Fruit fly (Drosophila melanogaster) whole organism, embryonic: Measurements from ENCODE around the gene CG9288.

Source experiments
- C15 ChIP-seq: fragments of 200-800 bp; sonication (Bioruptor generic); IDR thresholded peaks from 3 replicates; pipeline ENCODE4 v1.3.6; 2022; ENCODE audit warnings: missing biosample characterization, missing genetic modification characterization
- CG10267 ChIP-seq: fragments of 200-800 bp; sonication (Bioruptor generic); optimal IDR thresholded peaks from 2 replicates; lab custom pipeline; 2018; ENCODE audit warnings: missing biosample characterization, mild to moderate bottlenecking, missing genetic modification characterization, moderate library complexity
- CG11695 ChIP-seq: fragments of 200-800 bp; sonication (Bioruptor generic); IDR thresholded peaks from 3 replicates; pipeline ENCODE4 v1.3.6; 2022; ENCODE audit warnings: missing biosample characterization, missing genetic modification characterization
- CG11696 ChIP-seq: fragments of 200-800 bp; sonication (Bioruptor generic); IDR thresholded peaks from 2 replicates; pipeline ENCODE4 v1.3.6; 2022; ENCODE audit warnings: missing biosample characterization, missing genetic modification characterization
- CG12071 ChIP-seq: fragments of 200-800 bp; sonication (Bioruptor generic); optimal IDR thresholded peaks from 3 replicates; lab custom pipeline; 2018; ENCODE audit warnings: missing biosample characterization, mild to moderate bottlenecking, missing genetic modification characterization
- CG12236 ChIP-seq: fragments of 200-800 bp; sonication (Bioruptor generic); optimal IDR thresholded peaks from 2 replicates; lab custom pipeline; 2016; ENCODE audit warnings: missing biosample characterization, missing genetic modification characterization
- CG12744 ChIP-seq: fragments of 200-800 bp; sonication (Bioruptor generic); optimal IDR thresholded peaks from 2 replicates; lab custom pipeline; 2016; ENCODE audit warnings: missing biosample characterization, missing genetic modification characterization
- CG14667 ChIP-seq: fragments of 200-800 bp; sonication (Bioruptor generic); IDR thresholded peaks from 2 replicates; pipeline ENCODE4 v1.3.6; 2022; ENCODE audit warnings: missing biosample characterization, missing genetic modification characterization
- CG17802 ChIP-seq: fragments of 200-800 bp; sonication (Bioruptor generic); optimal IDR thresholded peaks from 2 replicates; lab custom pipeline; 2018; ENCODE audit warnings: missing biosample characterization, mild to moderate bottlenecking, missing genetic modification characterization, moderate library complexity
- CG18011 ChIP-seq: fragments of 200-800 bp; sonication (Bioruptor generic); optimal IDR thresholded peaks from 2 replicates; lab custom pipeline; 2017; ENCODE audit warnings: missing biosample characterization, missing genetic modification characterization, mild to moderate bottlenecking, moderate library complexity, missing genotype
- CG2120 ChIP-seq: fragments of 200-800 bp; sonication (Bioruptor generic); optimal IDR thresholded peaks from 3 replicates; lab custom pipeline; 2016; ENCODE audit warnings: missing biosample characterization, missing genetic modification characterization
- CG2712 ChIP-seq: fragments of 200-800 bp; optimal IDR thresholded peaks from 3 replicates; lab custom pipeline; 2019; ENCODE audit warnings: missing biosample characterization, mild to moderate bottlenecking, missing genetic modification characterization, moderate library complexity
- CG2875 ChIP-seq: fragments of 200-800 bp; sonication (Bioruptor generic); optimal IDR thresholded peaks from 2 replicates; lab custom pipeline; 2017; ENCODE audit warnings: missing biosample characterization, mild to moderate bottlenecking, missing genetic modification characterization, missing genetic modification reagents
- CG31365 ChIP-seq: fragments of 200-800 bp; sonication (Bioruptor generic); optimal IDR thresholded peaks from 2 replicates; lab custom pipeline; 2018; ENCODE audit warnings: missing biosample characterization, mild to moderate bottlenecking, missing genetic modification characterization
- CG31388 ChIP-seq: fragments of 200-800 bp; sonication (Bioruptor generic); optimal IDR thresholded peaks from 2 replicates; lab custom pipeline; 2016; ENCODE audit warnings: missing biosample characterization, missing genetic modification characterization
- CG31441 ChIP-seq: fragments of 200-800 bp; sonication (Bioruptor generic); IDR thresholded peaks from 2 replicates; pipeline ENCODE4 v1.3.6; 2022; ENCODE audit warnings: missing biosample characterization, missing genetic modification characterization
- CG42726 ChIP-seq: fragments of 200-800 bp; sonication (Bioruptor generic); IDR thresholded peaks from 2 replicates; pipeline ENCODE4 v1.3.6; 2022; ENCODE audit warnings: missing biosample characterization, missing genetic modification characterization; ENCODE audit not compliant: partially characterized antibody
- CG4360 ChIP-seq: fragments of 200-800 bp; sonication (Bioruptor generic); IDR thresholded peaks from 2 replicates; pipeline ENCODE4 v1.3.6; 2022; ENCODE audit warnings: missing biosample characterization, missing genetic modification characterization
- CG4404 ChIP-seq: fragments of 200-800 bp; sonication (Bioruptor generic); IDR thresholded peaks from 2 replicates; pipeline ENCODE4 v1.3.6; 2022; ENCODE audit warnings: missing biosample characterization, missing genetic modification characterization
- CG5245 ChIP-seq: fragments of 200-800 bp; sonication (Bioruptor generic); optimal IDR thresholded peaks from 3 replicates; lab custom pipeline; 2016; ENCODE audit warnings: missing biosample characterization, missing genetic modification characterization
- CG7963 ChIP-seq: fragments of 200-800 bp; sonication (Bioruptor generic); IDR thresholded peaks from 3 replicates; pipeline ENCODE4 v1.3.6; 2022; ENCODE audit warnings: missing biosample characterization, missing genetic modification characterization; ENCODE audit not compliant: partially characterized antibody
- CG9437 ChIP-seq: fragments of 200-800 bp; sonication (Bioruptor generic); optimal IDR thresholded peaks from 2 replicates; lab custom pipeline; 2018; ENCODE audit warnings: missing biosample characterization, mild to moderate bottlenecking, missing genetic modification characterization
- D19A ChIP-seq: fragments of 200-800 bp; optimal IDR thresholded peaks from 3 replicates; lab custom pipeline; 2019; ENCODE audit warnings: missing biosample characterization, mild to moderate bottlenecking, missing genetic modification characterization, moderate library complexity
- Dad ChIP-seq: fragments of 200-800 bp; sonication (Bioruptor generic); optimal IDR thresholded peaks from 3 replicates; lab custom pipeline; 2016; ENCODE audit warnings: missing biosample characterization, missing genetic modification characterization
- HmgZ ChIP-seq: fragments of 200-800 bp; sonication (Bioruptor generic); optimal IDR thresholded peaks from 2 replicates; lab custom pipeline; 2018; ENCODE audit warnings: missing biosample characterization, mild to moderate bottlenecking, missing genetic modification characterization
- Hr51 ChIP-seq, 2 experiments: fragments of 200-800 bp; sonication (Bioruptor generic); optimal IDR thresholded peaks; 2 replicates in 1 of 2; 3 replicates in 1 of 2; lab custom pipeline; 2016 to 2018; ENCODE audit warnings: missing biosample characterization in 2 of 2, missing genetic modification characterization in 2 of 2, mild to moderate bottlenecking in 1 of 2, moderate library complexity in 1 of 2
- Jarid2 ChIP-seq: fragments of 200-800 bp; sonication (Bioruptor generic); optimal IDR thresholded peaks from 3 replicates; lab custom pipeline; 2017; ENCODE audit warnings: mild to moderate bottlenecking, missing biosample characterization, missing genetic modification reagents, missing genetic modification characterization
- Meics ChIP-seq: fragments of 200-800 bp; sonication (Bioruptor generic); optimal IDR thresholded peaks from 2 replicates; lab custom pipeline; 2017; ENCODE audit warnings: missing biosample characterization, mild to moderate bottlenecking, missing genetic modification characterization
- Mes4 ChIP-seq: fragments of 200-800 bp; sonication (Bioruptor generic); optimal IDR thresholded peaks from 2 replicates; lab custom pipeline; 2016; ENCODE audit warnings: missing biosample characterization, missing genetic modification characterization
- Nf-YA ChIP-seq: fragments of 200-800 bp; sonication (Bioruptor generic); IDR thresholded peaks from 2 replicates; pipeline ENCODE4 v1.3.6; 2022; ENCODE audit warnings: missing biosample characterization, missing genetic modification characterization
- Trl ChIP-seq, 3 experiments: fragments of >200 bp in 2 of 3; fragments of 200-800 bp in 1 of 3; sonication (Bioruptor generic) in 1 of 3; optimal IDR thresholded peaks; 2 replicates in 1 of 3; 3 replicates in 2 of 3; lab custom pipeline; 2016 to 2017; ENCODE audit warnings: missing biosample characterization in 1 of 3, missing genetic modification characterization in 1 of 3
- Xbp1 ChIP-seq: fragments of 200-800 bp; sonication (Bioruptor generic); optimal IDR thresholded peaks from 3 replicates; lab custom pipeline; 2016; ENCODE audit warnings: missing biosample characterization, mild to moderate bottlenecking, missing genetic modification characterization
- al ChIP-seq: fragments of 200-800 bp; sonication (Bioruptor generic); IDR thresholded peaks from 2 replicates; pipeline ENCODE4 v1.3.6; 2022; ENCODE audit warnings: missing biosample characterization, missing genetic modification characterization
- br ChIP-seq: fragments of >200 bp; optimal IDR thresholded peaks from 2 replicates; lab custom pipeline; 2017
- btn ChIP-seq: fragments of 200-800 bp; sonication (Bioruptor generic); optimal IDR thresholded peaks from 2 replicates; lab custom pipeline; 2016; ENCODE audit warnings: missing biosample characterization, missing genetic modification characterization
- chn ChIP-seq: fragments of 200-800 bp; sonication (Bioruptor generic); optimal IDR thresholded peaks from 2 replicates; lab custom pipeline; 2016; ENCODE audit warnings: missing biosample characterization, missing genetic modification characterization
- ci ChIP-seq: fragments of 200-800 bp; sonication (Bioruptor generic); IDR thresholded peaks from 3 replicates; pipeline ENCODE4 v1.3.6; 2022; ENCODE audit warnings: missing biosample characterization, missing genetic modification characterization
- dmrt11E ChIP-seq: fragments of 200-800 bp; sonication (Bioruptor generic); optimal IDR thresholded peaks from 3 replicates; lab custom pipeline; 2018; ENCODE audit warnings: missing biosample characterization, mild to moderate bottlenecking, missing genetic modification characterization, moderate library complexity
- dysf ChIP-seq: fragments of 200-800 bp; sonication (Bioruptor generic); IDR thresholded peaks from 3 replicates; pipeline ENCODE4 v1.3.6; 2022; ENCODE audit warnings: missing biosample characterization, missing genetic modification characterization
- esg ChIP-seq: fragments of 200-800 bp; sonication (Bioruptor generic); conservative IDR thresholded peaks from 2 replicates; pipeline ENCODE4 v1.3.6; 2022; ENCODE audit warnings: missing biosample characterization, missing genetic modification characterization
- ewg ChIP-seq: fragments of 200-800 bp; sonication (Bioruptor generic); optimal IDR thresholded peaks from 3 replicates; lab custom pipeline; 2017; ENCODE audit warnings: mild to moderate bottlenecking, missing biosample characterization, missing genetic modification reagents, missing genetic modification characterization
- fd102C ChIP-seq: fragments of 200-800 bp; sonication (Bioruptor generic); optimal IDR thresholded peaks from 2 replicates; lab custom pipeline; 2018; ENCODE audit warnings: missing biosample characterization, mild to moderate bottlenecking, missing genetic modification characterization, moderate library complexity
- fru ChIP-seq: fragments of >200 bp; optimal IDR thresholded peaks from 2 replicates; lab custom pipeline; 2017
- hbn ChIP-seq: fragments of 200-800 bp; sonication (Bioruptor generic); IDR thresholded peaks from 2 replicates; pipeline ENCODE4 v1.3.6; 2022; ENCODE audit warnings: missing biosample characterization, missing genetic modification characterization; ENCODE audit not compliant: partially characterized antibody
- lmd ChIP-seq: fragments of 200-800 bp; sonication (Bioruptor generic); IDR thresholded peaks from 2 replicates; pipeline ENCODE4 v1.3.6; 2022; ENCODE audit warnings: missing biosample characterization, missing genetic modification characterization
- prd ChIP-seq, 3 experiments: fragments of >200 bp in 2 of 3; fragments of 200-800 bp in 1 of 3; sonication (Bioruptor generic) in 1 of 3; optimal IDR thresholded peaks in 2 of 3; IDR thresholded peaks in 1 of 3; 2 replicates in 2 of 3; 3 replicates in 1 of 3; pipeline versions ENCODE4 v1.3.6 to Lab custom; 2017 to 2022; ENCODE audit warnings: missing biosample characterization in 1 of 3, missing genetic modification characterization in 1 of 3
- sd ChIP-seq: fragments of 200-800 bp; sonication (Bioruptor generic); optimal IDR thresholded peaks from 3 replicates; lab custom pipeline; 2018; ENCODE audit warnings: missing biosample characterization, mild to moderate bottlenecking, missing genetic modification characterization, moderate library complexity
- seq ChIP-seq: fragments of 200-800 bp; sonication (Bioruptor generic); IDR thresholded peaks from 2 replicates; pipeline ENCODE4 v1.3.6; 2022; ENCODE audit warnings: missing biosample characterization, missing genetic modification characterization
- tup ChIP-seq: fragments of 200-800 bp; sonication (Bioruptor generic); optimal IDR thresholded peaks from 2 replicates; lab custom pipeline; 2016; ENCODE audit warnings: missing biosample characterization, mild to moderate bottlenecking, missing genetic modification characterization, moderate library complexity
- usp ChIP-seq: fragments of >200 bp; optimal IDR thresholded peaks from 2 replicates; lab custom pipeline; 2017; ENCODE audit warnings: missing biosample characterization, missing genetic modification characterization
- z ChIP-seq: fragments of 200-800 bp; sonication (Bioruptor generic); IDR thresholded peaks from 3 replicates; pipeline ENCODE4 v1.3.6; 2022; ENCODE audit warnings: missing biosample characterization, missing genetic modification characterization
- zfh1 ChIP-seq: fragments of 200-800 bp; sonication (Bioruptor generic); IDR thresholded peaks from 3 replicates; pipeline ENCODE4 v1.3.6; 2022; ENCODE audit warnings: missing biosample characterization, missing genetic modification characterization

Gene CG9288

dm6 chr3R:13796071-13796470 is 16.6 kb downstream of the CG9288 start (continued):
- TF ChIP-seq zfh1 (GFP tag; lab: Robert Waterston, UW) (no peak), CG31365 (no peak), ci (GFP tag; lab: Robert Waterston, UW) (0 out of 3 replicates have a peak, but pooled peaks have one; percentile 9), Nf-YA (GFP tag; lab: Robert Waterston, UW) (no peak), CG12071 (GFP tag; lab: Kevin White, UChicago) (no peak), CG11695 (GFP tag; lab: Robert Waterston, UW) (no peak), hbn (GFP tag; lab: Robert Waterston, UW) (no peak), CG4404 (GFP tag; lab: Robert Waterston, UW) (no peak), CG2120 (no peak), CG10267 (tag; lab: Kevin White, UChicago) (peak; percentile 39), CG12744 (GFP tag; lab: Kevin White, UChicago) (no peak), seq (GFP tag; lab: Robert Waterston, UW) (no peak), Dad (GFP tag; lab: Kevin White, UChicago) (no peak), usp (GFP tag; lab: Kevin White, UChicago) (no peak), br (lab: Kevin White, UChicago) (no peak), CG11696 (GFP tag; lab: Robert Waterston, UW) (no peak), fru (no peak), CG2712 (tag; lab: Kevin White, UChicago) (peak; percentile 71), dysf (GFP tag; lab: Robert Waterston, UW) (no peak), CG14667 (GFP tag; lab: Robert Waterston, UW) (no peak), Meics (GFP tag; lab: Kevin White, UChicago) (no peak), Trl (optimal IDR thresholded peaks at IDR 0.05; lab: Kevin White, UChicago) (no peak), Trl (GFP tag; optimal IDR thresholded peaks at IDR 0.05; lab: Kevin White, UChicago) (no peak), D19A (tag; lab: Kevin White, UChicago) (peak; percentile 49), CG2875 (GFP tag; lab: Kevin White, UChicago) (no peak), dmrt11E (tag; lab: Kevin White, UChicago) (peak; percentile 52), Jarid2 (peak; percentile 12), btn (GFP tag; lab: Kevin White, UChicago) (no peak), HmgZ (no peak), chn (GFP tag; lab: Kevin White, UChicago) (no peak), prd (optimal IDR thresholded peaks at IDR 0.05; lab: Kevin White, UChicago) (no peak), prd (GFP tag; IDR thresholded peaks at IDR 0.05; lab: Robert Waterston, UW) (peak; percentile 31; the same call in 1 of the 3 replicates), CG4360 (GFP tag; lab: Robert Waterston, UW) (no peak), CG42726 (GFP tag; lab: Robert Waterston, UW) (no peak), ewg (no peak), tup (GFP tag; lab: Kevin White, UChicago) (no peak), CG31388 (no peak), CG17802 (tag; lab: Kevin White, UChicago) (peak; percentile 2), CG12236 (GFP tag; lab: Kevin White, UChicago) (no peak), Mes4 (GFP tag; lab: Kevin White, UChicago) (no peak), CG7963 (GFP tag; lab: Robert Waterston, UW) (no peak), lmd (GFP tag; lab: Robert Waterston, UW) (no peak), al (GFP tag; lab: Robert Waterston, UW) (no peak), sd (no peak), z (GFP tag; lab: Robert Waterston, UW) (no peak), Xbp1 (GFP tag; lab: Kevin White, UChicago) (no peak), C15 (GFP tag; lab: Robert Waterston, UW) (no peak), CG31441 (GFP tag; lab: Robert Waterston, UW) (peak; percentile 60), CG5245 (GFP tag; lab: Kevin White, UChicago) (no peak), CG18011 (GFP tag; lab: Kevin White, UChicago) (no peak), CG9437 (GFP tag; lab: Kevin White, UChicago) (no peak), esg (GFP tag; lab: Robert Waterston, UW) (no peak), Hr51 (GFP tag; optimal IDR thresholded peaks at IDR 0.05; lab: Kevin White, UChicago) (no peak), fd102C (GFP tag; lab: Kevin White, UChicago) (no peak)
